Fruit fly (Drosophila melanogaster) whole organism, embryonic: Measurements from ENCODE around the gene Jon99Fii.

Experiments
- CG10431 ChIP-seq: fragments of 200-800 bp; sonication (Bioruptor generic); optimal IDR thresholded peaks from 3 replicates; lab custom pipeline; 2018; ENCODE audit warnings: missing biosample characterization, mild to moderate bottlenecking, missing genetic modification characterization
- CG11695 ChIP-seq: fragments of 200-800 bp; sonication (Bioruptor generic); IDR thresholded peaks from 3 replicates; pipeline ENCODE4 v1.3.6; 2022; ENCODE audit warnings: missing biosample characterization, missing genetic modification characterization
- CG12071 ChIP-seq: fragments of 200-800 bp; sonication (Bioruptor generic); optimal IDR thresholded peaks from 3 replicates; lab custom pipeline; 2018; ENCODE audit warnings: missing biosample characterization, mild to moderate bottlenecking, missing genetic modification characterization
- CG12104 ChIP-seq: fragments of 200-800 bp; sonication (Bioruptor generic); optimal IDR thresholded peaks from 3 replicates; lab custom pipeline; 2016; ENCODE audit warnings: missing biosample characterization, missing genetic modification characterization
- CG12155 ChIP-seq: fragments of 200-800 bp; sonication (Bioruptor generic); optimal IDR thresholded peaks from 3 replicates; lab custom pipeline; 2016; ENCODE audit warnings: missing biosample characterization, missing genetic modification characterization
- CG12299 ChIP-seq: fragments of 200-800 bp; sonication (Bioruptor generic); optimal IDR thresholded peaks from 2 replicates; lab custom pipeline; 2018; ENCODE audit warnings: missing biosample characterization, mild to moderate bottlenecking, missing genetic modification characterization
- CG12942 ChIP-seq: fragments of 200-800 bp; sonication (Bioruptor generic); optimal IDR thresholded peaks from 3 replicates; lab custom pipeline; 2016; ENCODE audit warnings: missing biosample characterization, missing genetic modification characterization
- CG13123 ChIP-seq: fragments of 200-800 bp; sonication (Bioruptor generic); optimal IDR thresholded peaks from 2 replicates; lab custom pipeline; 2016; ENCODE audit warnings: missing biosample characterization, missing genetic modification characterization
- CG14965 ChIP-seq: fragments of 200-800 bp; sonication (Bioruptor generic); optimal IDR thresholded peaks from 2 replicates; lab custom pipeline; 2016; ENCODE audit warnings: missing biosample characterization, missing genetic modification characterization, borderline replicate concordance
- CG16813 ChIP-seq: fragments of 200-800 bp; sonication (Bioruptor generic); IDR thresholded peaks from 3 replicates; pipeline ENCODE4 v1.3.6; 2022; ENCODE audit warnings: missing biosample characterization, missing genetic modification characterization; ENCODE audit not compliant: partially characterized antibody
- CG17385 ChIP-seq: fragments of 200-800 bp; sonication (Bioruptor generic); optimal IDR thresholded peaks from 3 replicates; lab custom pipeline; 2018; ENCODE audit warnings: missing biosample characterization, mild to moderate bottlenecking, missing genetic modification characterization
- CG31388 ChIP-seq: fragments of 200-800 bp; sonication (Bioruptor generic); optimal IDR thresholded peaks from 2 replicates; lab custom pipeline; 2016; ENCODE audit warnings: missing biosample characterization, missing genetic modification characterization
- CG34422 ChIP-seq: fragments of 200-800 bp; sonication (Bioruptor generic); IDR thresholded peaks from 3 replicates; pipeline ENCODE4 v1.3.6; 2022; ENCODE audit warnings: missing biosample characterization, missing genetic modification characterization
- CG4617 ChIP-seq: fragments of 200-800 bp; sonication (Bioruptor generic); optimal IDR thresholded peaks from 3 replicates; lab custom pipeline; 2016; ENCODE audit warnings: missing biosample characterization, missing genetic modification characterization, borderline replicate concordance
- CG7839 ChIP-seq: fragments of 200-800 bp; sonication (Bioruptor generic); optimal IDR thresholded peaks from 3 replicates; lab custom pipeline; 2018; ENCODE audit warnings: missing biosample characterization, mild to moderate bottlenecking, missing genetic modification characterization, moderate library complexity
- CG8089 ChIP-seq: fragments of 200-800 bp; sonication (Bioruptor generic); optimal IDR thresholded peaks from 3 replicates; lab custom pipeline; 2016; ENCODE audit warnings: missing biosample characterization, missing genetic modification characterization
- CG8765 ChIP-seq: fragments of 200-800 bp; sonication (Bioruptor generic); IDR thresholded peaks from 2 replicates; pipeline ENCODE4 v1.3.6; 2022; ENCODE audit warnings: missing biosample characterization, missing genetic modification characterization
- CG9932 ChIP-seq: fragments of 200-800 bp; sonication (Bioruptor generic); IDR thresholded peaks from 2 replicates; pipeline ENCODE4 v1.3.6; 2022; ENCODE audit warnings: missing biosample characterization, missing genetic modification characterization
- D ChIP-seq, 2 experiments: fragments of 200-800 bp in 1 of 2; fragments of >200 bp in 1 of 2; sonication (Bioruptor generic) in 1 of 2; optimal IDR thresholded peaks; 2 replicates in 1 of 2; 3 replicates in 1 of 2; lab custom pipeline; 2017; ENCODE audit warnings: mild to moderate bottlenecking in 1 of 2, missing biosample characterization in 1 of 2, missing genetic modification characterization in 1 of 2, missing genetic modification reagents in 1 of 2
- D19A ChIP-seq: fragments of 200-800 bp; optimal IDR thresholded peaks from 3 replicates; lab custom pipeline; 2019; ENCODE audit warnings: missing biosample characterization, mild to moderate bottlenecking, missing genetic modification characterization, moderate library complexity
- H15 ChIP-seq: fragments of 200-800 bp; sonication (Bioruptor generic); IDR thresholded peaks from 3 replicates; pipeline ENCODE4 v1.3.6; 2022; ENCODE audit warnings: missing biosample characterization, missing genetic modification characterization
- Hmr ChIP-seq: fragments of 200-800 bp; sonication (Bioruptor generic); optimal IDR thresholded peaks from 3 replicates; lab custom pipeline; 2017; ENCODE audit warnings: mild to moderate bottlenecking, missing biosample characterization, missing genetic modification reagents, missing genetic modification characterization
- Lpt ChIP-seq: fragments of >200 bp; optimal IDR thresholded peaks from 2 replicates; lab custom pipeline; 2018; ENCODE audit warnings: missing biosample characterization, missing genetic modification characterization
- MBD-R2 ChIP-seq: fragments of 200-800 bp; sonication (Bioruptor generic); IDR thresholded peaks from 2 replicates; pipeline ENCODE4 v1.3.6; 2022; ENCODE audit warnings: missing biosample characterization, missing genetic modification characterization
- MESR4 ChIP-seq: fragments of 200-800 bp; sonication (Bioruptor generic); optimal IDR thresholded peaks from 2 replicates; lab custom pipeline; 2018; ENCODE audit warnings: missing biosample characterization, mild to moderate bottlenecking, missing genetic modification characterization, moderate library complexity
- Ptx1 ChIP-seq: fragments of 200-800 bp; sonication (Bioruptor generic); IDR thresholded peaks from 2 replicates; pipeline ENCODE4 v1.3.6; 2022; ENCODE audit warnings: missing biosample characterization, missing genetic modification characterization
- Six4 ChIP-seq: fragments of 200-800 bp; sonication (Bioruptor generic); optimal IDR thresholded peaks from 2 replicates; lab custom pipeline; 2016; ENCODE audit warnings: missing biosample characterization, missing genetic modification characterization
- ap ChIP-seq: fragments of 200-800 bp; sonication (Bioruptor generic); IDR thresholded peaks from 2 replicates; pipeline ENCODE4 v1.3.6; 2022; ENCODE audit warnings: missing biosample characterization, missing genetic modification characterization
- ash1 ChIP-seq: fragments of 200-800 bp; sonication (Bioruptor generic); optimal IDR thresholded peaks from 2 replicates; lab custom pipeline; 2018; ENCODE audit warnings: missing biosample characterization, mild to moderate bottlenecking, missing genetic modification characterization
- ato ChIP-seq: fragments of 200-800 bp; sonication (Bioruptor generic); IDR thresholded peaks from 2 replicates; pipeline ENCODE4 v1.3.6; 2022; ENCODE audit warnings: missing biosample characterization, missing genetic modification characterization; ENCODE audit not compliant: partially characterized antibody
- btn ChIP-seq: fragments of 200-800 bp; sonication (Bioruptor generic); optimal IDR thresholded peaks from 2 replicates; lab custom pipeline; 2016; ENCODE audit warnings: missing biosample characterization, missing genetic modification characterization
- croc ChIP-seq: fragments of 200-800 bp; sonication (Bioruptor generic); conservative IDR thresholded peaks from 3 replicates; pipeline ENCODE4 v1.3.6; 2022; ENCODE audit warnings: missing biosample characterization, missing genetic modification characterization
- cwo ChIP-seq: fragments of 200-800 bp; sonication (Bioruptor generic); optimal IDR thresholded peaks from 3 replicates; lab custom pipeline; 2017; ENCODE audit warnings: missing biosample characterization, missing genetic modification characterization, mild to moderate bottlenecking, moderate library complexity, missing genetic modification reagents
- dmrt99B ChIP-seq: fragments of 200-800 bp; sonication (Bioruptor generic); optimal IDR thresholded peaks from 2 replicates; lab custom pipeline; 2018; ENCODE audit warnings: missing biosample characterization, mild to moderate bottlenecking, missing genetic modification characterization, moderate library complexity
- insv ChIP-seq, 2 experiments: fragments of 200-800 bp; sonication (Bioruptor generic); optimal IDR thresholded peaks; 3 replicates each; lab custom pipeline; 2016 to 2018; ENCODE audit warnings: missing biosample characterization in 2 of 2, missing genetic modification characterization in 2 of 2
- klu ChIP-seq: fragments of 200-800 bp; sonication (Bioruptor generic); IDR thresholded peaks from 2 replicates; pipeline ENCODE4 v1.3.6; 2022; ENCODE audit warnings: missing biosample characterization, missing genetic modification characterization
- lov ChIP-seq, 2 experiments: fragments of 200-800 bp in 1 of 2; fragments of >200 bp in 1 of 2; sonication (Bioruptor generic) in 1 of 2; IDR thresholded peaks in 1 of 2; optimal IDR thresholded peaks in 1 of 2; 2 replicates in 1 of 2; 3 replicates in 1 of 2; pipeline versions ENCODE4 v1.3.6 to Lab custom; 2017 to 2022; ENCODE audit warnings: missing biosample characterization in 1 of 2, missing genetic modification characterization in 1 of 2
- nom ChIP-seq: fragments of 200-800 bp; sonication (Bioruptor generic); optimal IDR thresholded peaks from 2 replicates; lab custom pipeline; 2017; ENCODE audit warnings: missing biosample characterization, missing genetic modification characterization, mild to moderate bottlenecking, moderate library complexity, missing genetic modification reagents
- otp ChIP-seq: fragments of 200-800 bp; sonication (Bioruptor generic); IDR thresholded peaks from 3 replicates; pipeline ENCODE4, ENCODE4 v1.3.6; 2022; ENCODE audit warnings: missing biosample characterization, missing genetic modification characterization
- pb ChIP-seq: fragments of 200-800 bp; sonication (Bioruptor generic); optimal IDR thresholded peaks from 3 replicates; lab custom pipeline; 2016; ENCODE audit warnings: missing biosample characterization, missing genetic modification characterization
- peb ChIP-seq: fragments of 200-800 bp; sonication (Bioruptor generic); IDR thresholded peaks from 2 replicates; pipeline ENCODE4 v1.3.6; 2022; ENCODE audit warnings: missing biosample characterization, missing genetic modification characterization
- pros ChIP-seq: fragments of 200-800 bp; sonication (Bioruptor generic); optimal IDR thresholded peaks from 3 replicates; lab custom pipeline; 2019; ENCODE audit warnings: missing biosample characterization, mild to moderate bottlenecking, missing genetic modification characterization, moderate library complexity
- rib ChIP-seq: fragments of 200-800 bp; sonication (Bioruptor generic); IDR thresholded peaks from 2 replicates; pipeline ENCODE4 v1.3.6; 2022; ENCODE audit warnings: missing biosample characterization, missing genetic modification characterization
- run ChIP-seq: fragments of 200-800 bp; sonication (Bioruptor generic); optimal IDR thresholded peaks from 3 replicates; lab custom pipeline; 2018; ENCODE audit warnings: missing biosample characterization, mild to moderate bottlenecking, missing genetic modification characterization
- sc ChIP-seq, 3 experiments: fragments of >200 bp in 2 of 3; fragments of 200-800 bp in 1 of 3; sonication (Bioruptor generic) in 1 of 3; optimal IDR thresholded peaks; 2 replicates in 2 of 3; 3 replicates in 1 of 3; lab custom pipeline; 2017; ENCODE audit warnings: mild to moderate bottlenecking in 1 of 3, missing biosample characterization in 1 of 3, missing genetic modification characterization in 1 of 3, missing genetic modification reagents in 1 of 3
- trem ChIP-seq: fragments of 200-800 bp; optimal IDR thresholded peaks from 3 replicates; lab custom pipeline; 2019; ENCODE audit warnings: missing biosample characterization, mild to moderate bottlenecking, missing genetic modification characterization, moderate library complexity
- unpg ChIP-seq: fragments of 200-800 bp; sonication (Bioruptor generic); optimal IDR thresholded peaks from 3 replicates; lab custom pipeline; 2018; ENCODE audit warnings: missing biosample characterization, mild to moderate bottlenecking, missing genetic modification characterization, moderate library complexity
- usp ChIP-seq: fragments of >200 bp; optimal IDR thresholded peaks from 2 replicates; lab custom pipeline; 2017; ENCODE audit warnings: missing biosample characterization, missing genetic modification characterization
- zen2 ChIP-seq: fragments of 200-800 bp; sonication (Bioruptor generic); IDR thresholded peaks from 3 replicates; pipeline ENCODE4 v1.3.6; 2022; ENCODE audit warnings: missing biosample characterization, missing genetic modification characterization; ENCODE audit not compliant: partially characterized antibody

The Jon99Fii gene

dm6 chr3R:30531129-30531708, 43.5 kb upstream of the Jon99Fii start (continued):
- no peak for TF ChIP-seq sc (optimal IDR thresholded peaks at IDR 0.05; lab: Kevin White, UChicago)
- TF ChIP-seq sc (GFP tag; optimal IDR thresholded peaks at IDR 0.05; lab: Kevin White, UChicago): no peak
- peak; percentile 31 for TF ChIP-seq D19A (tag; lab: Kevin White, UChicago)
- TF ChIP-seq CG9932 (GFP tag; lab: Robert Waterston, UW): no peak
- TF ChIP-seq CG16813: no peak
- no peak for TF ChIP-seq CG31388
- TF ChIP-seq Ptx1 (GFP tag; lab: Robert Waterston, UW): 0 out of 2 replicates have a peak, but pooled peaks have one; percentile 28
- no peak for TF ChIP-seq nom (GFP tag; lab: Kevin White, UChicago)
- no peak for TF ChIP-seq D (optimal IDR thresholded peaks at IDR 0.05; lab: Kevin White, UChicago)
- peak; percentile 9 for TF ChIP-seq D (GFP tag; optimal IDR thresholded peaks at IDR 0.05; lab: Kevin White, UChicago)
- no peak for TF ChIP-seq CG17385 (GFP tag; lab: Kevin White, UChicago)
- TF ChIP-seq run (tag; lab: Kevin White, UChicago): peak; percentile 17
- TF ChIP-seq unpg (GFP tag; lab: Kevin White, UChicago): no peak
- no peak for TF ChIP-seq CG14965 (GFP tag; lab: Kevin White, UChicago)
- no peak for TF ChIP-seq MBD-R2 (GFP tag; lab: Robert Waterston, UW)
- TF ChIP-seq Hmr (GFP tag; lab: Kevin White, UChicago): no peak
- no peak for TF ChIP-seq CG12071 (GFP tag; lab: Kevin White, UChicago)
- no peak for TF ChIP-seq MESR4 (GFP tag; lab: Kevin White, UChicago)
- TF ChIP-seq H15 (GFP tag; lab: Robert Waterston, UW): no peak
- no peak for TF ChIP-seq CG34422
- TF ChIP-seq CG4617 (GFP tag; lab: Kevin White, UChicago): no peak
- no peak for TF ChIP-seq pros (GFP tag; lab: Kevin White, UChicago)
- no peak for TF ChIP-seq rib (GFP tag; lab: Robert Waterston, UW)
- no peak for TF ChIP-seq CG8765 (GFP tag; lab: Robert Waterston, UW)
- TF ChIP-seq CG11695 (GFP tag; lab: Robert Waterston, UW): 0 out of 3 replicates have a peak, but pooled peaks have one; percentile 12
- peak; percentile 23 for TF ChIP-seq CG7839
- TF ChIP-seq otp (GFP tag; lab: Robert Waterston, UW): no peak
- TF ChIP-seq lov (optimal IDR thresholded peaks at IDR 0.05; lab: Kevin White, UChicago): no peak
- TF ChIP-seq lov (GFP tag; IDR thresholded peaks at IDR 0.05; lab: Robert Waterston, UW): no peak
- no peak for TF ChIP-seq CG8089 (GFP tag; lab: Kevin White, UChicago)
- no peak for TF ChIP-seq CG12155
- TF ChIP-seq CG10431 (GFP tag; lab: Kevin White, UChicago): no peak
- no peak for TF ChIP-seq CG13123 (GFP tag; lab: Kevin White, UChicago)
- TF ChIP-seq CG12942 (GFP tag; lab: Kevin White, UChicago): no peak
- TF ChIP-seq CG12299 (tag; lab: Kevin White, UChicago): no peak
- no peak for TF ChIP-seq peb (GFP tag; lab: Robert Waterston, UW)
- TF ChIP-seq CG12104 (GFP tag; lab: Kevin White, UChicago): no peak
- TF ChIP-seq btn (GFP tag; lab: Kevin White, UChicago): no peak
- no peak for TF ChIP-seq Lpt (GFP tag; lab: Kevin White, UChicago)
- no peak for TF ChIP-seq ato (GFP tag; lab: Robert Waterston, UW)
- TF ChIP-seq usp (GFP tag; lab: Kevin White, UChicago): no peak
- no peak for TF ChIP-seq insv (GFP tag; optimal IDR thresholded peaks at IDR 0.05; lab: Kevin White, UChicago)
- TF ChIP-seq ash1 (GFP tag; lab: Kevin White, UChicago): no peak
- TF ChIP-seq pb (GFP tag; lab: Kevin White, UChicago): no peak
- TF ChIP-seq klu: no peak
- TF ChIP-seq Six4 (GFP tag; lab: Kevin White, UChicago): no peak
- TF ChIP-seq trem (tag; lab: Kevin White, UChicago): no peak
- TF ChIP-seq ap (GFP tag; lab: Robert Waterston, UW): no peak
- peak; percentile 50 for TF ChIP-seq dmrt99B (tag; lab: Kevin White, UChicago)
- TF ChIP-seq cwo: no peak
- no peak for TF ChIP-seq zen2 (GFP tag; lab: Robert Waterston, UW)
- no peak; the same call in 2 of the 3 replicates for TF ChIP-seq croc (GFP tag; lab: Robert Waterston, UW)
